Fruit fly (Drosophila melanogaster): ENCODE results near the gene Dref.

The Dref gene

dm6 chr2L:10009800-10010658 lies 43.0 kb upstream of the Dref start (continued):
- TF ChIP-seq CG33213 (GFP tag; optimal IDR thresholded peaks at IDR 0.05) = peak; percentile 97
- TF ChIP-seq CG4360 (GFP tag; IDR thresholded peaks at IDR 0.05) = peak; percentile 98
- TF ChIP-seq NC2β (GFP tag; optimal IDR thresholded peaks at IDR 0.05) = peak; percentile 97
- peak; percentile 95 for TF ChIP-seq BtbVII (GFP tag; optimal IDR thresholded peaks at IDR 0.05)
- TF ChIP-seq CG11723 (GFP tag; optimal IDR thresholded peaks at IDR 0.05) = peak; percentile 92
- TF ChIP-seq CG17186 (GFP tag; optimal IDR thresholded peaks at IDR 0.05) = peak; percentile 71
- TF ChIP-seq tap (tag; optimal IDR thresholded peaks at IDR 0.05) = peak; percentile 93
- TF ChIP-seq al (GFP tag; IDR thresholded peaks at IDR 0.05) = peak; percentile 98
- no peak; the same call in 1 of the 2 replicates for TF ChIP-seq Bgb (GFP tag; IDR thresholded peaks at IDR 0.05; ENCODE audit: partially characterized antibody)
- peak; percentile 94 for TF ChIP-seq dmrt11E (tag; optimal IDR thresholded peaks at IDR 0.05)
- peak; percentile 99 for TF ChIP-seq CG11456 (GFP tag; IDR thresholded peaks at IDR 0.05)
- peak; percentile 99 for TF ChIP-seq Drgx (GFP tag; IDR thresholded peaks at IDR 0.05)
- peak; percentile 95 for TF ChIP-seq Usf (GFP tag; optimal IDR thresholded peaks at IDR 0.05)
- peak; percentile 98 for TF ChIP-seq HmgD (GFP tag; optimal IDR thresholded peaks at IDR 0.05)
- peak; percentile 96 for TF ChIP-seq CG12391 (tag; optimal IDR thresholded peaks at IDR 0.05)
- TF ChIP-seq CG12942 (GFP tag; optimal IDR thresholded peaks at IDR 0.05) = peak; percentile 96
- TF ChIP-seq cato (GFP tag; optimal IDR thresholded peaks at IDR 0.05; ENCODE audit: borderline replicate concordance) = peak; percentile 88
- peak; percentile 94 for TF ChIP-seq CG31388 (GFP tag; optimal IDR thresholded peaks at IDR 0.05)
- peak; percentile 98 for TF ChIP-seq lab (GFP tag; optimal IDR thresholded peaks at IDR 0.05)
- peak; percentile 98 for TF ChIP-seq CG9609 (GFP tag; optimal IDR thresholded peaks at IDR 0.05)
- peak; percentile 71 for TF ChIP-seq Sry-δ (GFP tag; optimal IDR thresholded peaks at IDR 0.05)
- peak; percentile 94 for TF ChIP-seq CG10147 (GFP tag; optimal IDR thresholded peaks at IDR 0.05)
- peak; percentile 88 for TF ChIP-seq CG4707 (GFP tag; optimal IDR thresholded peaks at IDR 0.05)
- TF ChIP-seq HHEX (GFP tag; optimal IDR thresholded peaks at IDR 0.05) = peak; percentile 95
- peak; percentile 91 for TF ChIP-seq CG1024 (GFP tag; IDR thresholded peaks at IDR 0.05)
- TF ChIP-seq CG6854 (GFP tag; optimal IDR thresholded peaks at IDR 0.05) = peak; percentile 91
- peak; percentile 93 for TF ChIP-seq CG31224 (GFP tag; IDR thresholded peaks at IDR 0.05)
- TF ChIP-seq CG1529 (GFP tag; optimal IDR thresholded peaks at IDR 0.05) = peak; percentile 94
- TF ChIP-seq da (GFP tag; optimal IDR thresholded peaks at IDR 0.05) = peak; percentile 96
- TF ChIP-seq CG12744 (GFP tag; optimal IDR thresholded peaks at IDR 0.05) = peak; percentile 96
- peak; percentile 98 for TF ChIP-seq CG14441 (GFP tag; IDR thresholded peaks at IDR 0.05)
- TF ChIP-seq row (GFP tag; IDR thresholded peaks at IDR 0.05) = peak; percentile 98
- 0 out of 2 replicates have a peak, but pooled peaks have one; percentile 14 for TF ChIP-seq unc-4 (GFP tag; IDR thresholded peaks at IDR 0.05; ENCODE audit: partially characterized antibody)
- peak; percentile 95 for TF ChIP-seq Abd-B (GFP tag; optimal IDR thresholded peaks at IDR 0.05)
- peak; percentile 96 for TF ChIP-seq C15 (GFP tag; IDR thresholded peaks at IDR 0.05)
- peak; percentile 89 for TF ChIP-seq CG14710 (tag; optimal IDR thresholded peaks at IDR 0.05)
- TF ChIP-seq Doc3 (GFP tag; IDR thresholded peaks at IDR 0.05; ENCODE audit: partially characterized antibody) = no peak
- TF ChIP-seq CG14050 (GFP tag; IDR thresholded peaks at IDR 0.05) = peak; percentile 94
- peak; percentile 97 for TF ChIP-seq oc (tag; optimal IDR thresholded peaks at IDR 0.05)
- TF ChIP-seq ci (GFP tag; IDR thresholded peaks at IDR 0.05) = peak; percentile 99
- peak; percentile 98 for TF ChIP-seq Ada2b (GFP tag; IDR thresholded peaks at IDR 0.05)
- TF ChIP-seq pfk (GFP tag; optimal IDR thresholded peaks at IDR 0.05) = peak; percentile 35
- peak; percentile 92 for TF ChIP-seq tio (GFP tag; optimal IDR thresholded peaks at IDR 0.05)
- TF ChIP-seq Side (GFP tag; optimal IDR thresholded peaks at IDR 0.05) = peak; percentile 98
- TF ChIP-seq amos (GFP tag; IDR thresholded peaks at IDR 0.05; ENCODE audit: partially characterized antibody) = 0 out of 2 replicates have a peak, but pooled peaks have one; percentile 17
- peak; percentile 79 for TF ChIP-seq CG6254 (GFP tag; optimal IDR thresholded peaks at IDR 0.05)
- TF ChIP-seq CG10321 (GFP tag; IDR thresholded peaks at IDR 0.05) = peak; percentile 79
- TF ChIP-seq ash1 (GFP tag; optimal IDR thresholded peaks at IDR 0.05) = peak; percentile 94

All from whole organism, embryonic.